Fruit fly (Drosophila melanogaster): ENCODE data around the gene CG10680.

CG10680 gene

dm6 chr2L:19998139-19998538 lies 34.2 kb downstream of the CG10680 start:
- TF ChIP-seq ranshi (GFP tag; IDR thresholded peaks at IDR 0.05) (no peak), jumu (GFP tag; optimal IDR thresholded peaks at IDR 0.05) (no peak), ken (GFP tag; IDR thresholded peaks at IDR 0.05) (0 out of 3 replicates have a peak, but pooled peaks have one; percentile 22), CG3163 (GFP tag; optimal IDR thresholded peaks at IDR 0.05) (no peak), CG11504 (tag; optimal IDR thresholded peaks at IDR 0.05) (peak; percentile 34), CG4707 (GFP tag; optimal IDR thresholded peaks at IDR 0.05) (peak; percentile 32), ATbp (GFP tag; optimal IDR thresholded peaks at IDR 0.05) (peak; percentile 61), CG4282 (GFP tag; optimal IDR thresholded peaks at IDR 0.05) (no peak), Side (GFP tag; optimal IDR thresholded peaks at IDR 0.05) (no peak), CG9215 (GFP tag; IDR thresholded peaks at IDR 0.05) (no peak), PHDP (tag; optimal IDR thresholded peaks at IDR 0.05) (peak; percentile 40), nau (GFP tag; optimal IDR thresholded peaks at IDR 0.05) (peak; percentile 26), sens (GFP tag) (peak; percentile 76), CG17186 (GFP tag; optimal IDR thresholded peaks at IDR 0.05) (peak; percentile 7), CG9437 (GFP tag; optimal IDR thresholded peaks at IDR 0.05) (no peak), Sox100B (GFP tag; optimal IDR thresholded peaks at IDR 0.05) (peak; percentile 12), CG2712 (tag; optimal IDR thresholded peaks at IDR 0.05) (no peak), CG8290 (GFP tag; optimal IDR thresholded peaks at IDR 0.05) (no peak), CG8290 (tag; optimal IDR thresholded peaks at IDR 0.05) (peak in 1 of 2 experiments; percentile 7), CG2678 (tag; optimal IDR thresholded peaks at IDR 0.05) (peak; percentile 34), CG8359 (GFP tag; optimal IDR thresholded peaks at IDR 0.05; ENCODE audit: borderline replicate concordance) (peak; percentile 38), CG17359 (tag; optimal IDR thresholded peaks at IDR 0.05) (peak; percentile 50), CG3407 (GFP tag; optimal IDR thresholded peaks at IDR 0.05) (peak; percentile 24), Sry-δ (GFP tag; optimal IDR thresholded peaks at IDR 0.05) (no peak), CG6813 (GFP tag; optimal IDR thresholded peaks at IDR 0.05) (peak; percentile 55), CG2875 (GFP tag; optimal IDR thresholded peaks at IDR 0.05) (peak; percentile 30), Xbp1 (GFP tag; optimal IDR thresholded peaks at IDR 0.05) (no peak), jigr1 (GFP tag; IDR thresholded peaks at IDR 0.05) (no peak), CG18599 (GFP tag; optimal IDR thresholded peaks at IDR 0.05) (peak; percentile 28), CG15269 (tag; optimal IDR thresholded peaks at IDR 0.05) (no peak), Xrp1 (GFP tag; IDR thresholded peaks at IDR 0.05) (peak; percentile 37; the same call in 1 of the 2 replicates), CG14710 (tag; optimal IDR thresholded peaks at IDR 0.05) (peak; percentile 17), bsh (GFP tag; optimal IDR thresholded peaks at IDR 0.05) (peak in 1 of 2 experiments; percentile 10), fd64A (GFP tag; optimal IDR thresholded peaks at IDR 0.05) (peak; percentile 60), dmrt99B (tag; optimal IDR thresholded peaks at IDR 0.05) (peak; percentile 16), hb (GFP tag; IDR thresholded peaks at IDR 0.05; ENCODE audit: partially characterized antibody) (no peak), Hand (GFP tag; optimal IDR thresholded peaks at IDR 0.05) (no peak), Sry-β (GFP tag; optimal IDR thresholded peaks at IDR 0.05) (no peak), CG17361 (GFP tag; IDR thresholded peaks at IDR 0.05) (0 out of 3 replicates have a peak, but pooled peaks have one; percentile 18), nerfin-1 (tag; optimal IDR thresholded peaks at IDR 0.05) (peak; percentile 31), CG1233 (GFP tag; optimal IDR thresholded peaks at IDR 0.05) (peak; percentile 1), CG1529 (GFP tag; optimal IDR thresholded peaks at IDR 0.05) (no peak), CG6791 (GFP tag; IDR thresholded peaks at IDR 0.05; ENCODE audit: partially characterized antibody) (no peak), Fer1 (GFP tag; optimal IDR thresholded peaks at IDR 0.05) (peak; percentile 13), lab (GFP tag; optimal IDR thresholded peaks at IDR 0.05) (peak; percentile 48), unpg (GFP tag; optimal IDR thresholded peaks at IDR 0.05) (peak; percentile 17), mam (GFP tag; optimal IDR thresholded peaks at IDR 0.05) (no peak), Doc2 (GFP tag; IDR thresholded peaks at IDR 0.05) (no peak), CG12071 (GFP tag; optimal IDR thresholded peaks at IDR 0.05) (peak; percentile 48), CG17568 (GFP tag; optimal IDR thresholded peaks at IDR 0.05) (peak; percentile 15)

Data from whole organism, embryonic.